Fruit fly (Drosophila melanogaster) whole organism, embryonic: Measurements from ENCODE around the gene CG7860.

Source experiments
- Bteb2 ChIP-seq: fragments of 200-800 bp; sonication (Bioruptor generic); optimal IDR thresholded peaks from 2 replicates; lab custom pipeline; 2016; ENCODE audit warnings: missing biosample characterization, missing genetic modification characterization
- CG10321 ChIP-seq: fragments of 200-800 bp; sonication (Bioruptor generic); IDR thresholded peaks from 2 replicates; pipeline ENCODE4 v1.3.6; 2022; ENCODE audit warnings: missing biosample characterization, missing genetic modification characterization
- CG10654 ChIP-seq: fragments of 200-800 bp; sonication (Bioruptor generic); optimal IDR thresholded peaks from 2 replicates; lab custom pipeline; 2016; ENCODE audit warnings: missing biosample characterization, missing genetic modification characterization
- CG10979 ChIP-seq: fragments of 200-800 bp; sonication (Bioruptor generic); optimal IDR thresholded peaks from 2 replicates; lab custom pipeline; 2018; ENCODE audit warnings: missing biosample characterization, mild to moderate bottlenecking, missing genetic modification characterization, moderate library complexity
- CG11696 ChIP-seq: fragments of 200-800 bp; sonication (Bioruptor generic); IDR thresholded peaks from 2 replicates; pipeline ENCODE4 v1.3.6; 2022; ENCODE audit warnings: missing biosample characterization, missing genetic modification characterization
- CG12104 ChIP-seq: fragments of 200-800 bp; sonication (Bioruptor generic); optimal IDR thresholded peaks from 3 replicates; lab custom pipeline; 2016; ENCODE audit warnings: missing biosample characterization, missing genetic modification characterization
- CG13287 ChIP-seq: fragments of 200-800 bp; sonication (Bioruptor generic); IDR thresholded peaks from 2 replicates; pipeline ENCODE4 v1.3.6; 2022; ENCODE audit warnings: missing biosample characterization, missing genetic modification characterization; ENCODE audit not compliant: partially characterized antibody
- CG13424 ChIP-seq: fragments of 200-800 bp; sonication (Bioruptor generic); optimal IDR thresholded peaks from 2 replicates; lab custom pipeline; 2019; ENCODE audit warnings: missing biosample characterization, mild to moderate bottlenecking, missing genetic modification characterization, moderate library complexity
- CG13894 ChIP-seq: fragments of 200-800 bp; sonication (Bioruptor generic); optimal IDR thresholded peaks from 3 replicates; lab custom pipeline; 2018; ENCODE audit warnings: missing biosample characterization, mild to moderate bottlenecking, missing genetic modification characterization, moderate library complexity
- CG15514 ChIP-seq: fragments of 200-800 bp; sonication (Bioruptor generic); optimal IDR thresholded peaks from 3 replicates; lab custom pipeline; 2017; ENCODE audit warnings: missing biosample characterization, missing genetic modification characterization, mild to moderate bottlenecking, moderate library complexity, missing genetic modification reagents
- CG17328 ChIP-seq: fragments of 200-800 bp; sonication (Bioruptor generic); IDR thresholded peaks from 2 replicates; pipeline ENCODE4 v1.3.6; 2022; ENCODE audit warnings: missing biosample characterization, missing genetic modification characterization
- CG1832 ChIP-seq: fragments of 200-800 bp; sonication (Bioruptor generic); optimal IDR thresholded peaks from 2 replicates; lab custom pipeline; 2017; ENCODE audit warnings: missing biosample characterization, mild to moderate bottlenecking, missing genetic modification characterization, inconsistent platforms
- CG2116 ChIP-seq: fragments of 200-800 bp; sonication (Bioruptor generic); optimal IDR thresholded peaks from 3 replicates; lab custom pipeline; 2018; ENCODE audit warnings: missing biosample characterization, mild to moderate bottlenecking, missing genetic modification characterization
- CG6254 ChIP-seq: fragments of 200-800 bp; sonication (Bioruptor generic); optimal IDR thresholded peaks from 3 replicates; lab custom pipeline; 2017; ENCODE audit warnings: mild to moderate bottlenecking, missing biosample characterization, missing genetic modification reagents, missing genetic modification characterization
- CG6791 ChIP-seq: fragments of 200-800 bp; sonication (Bioruptor generic); IDR thresholded peaks from 3 replicates; pipeline ENCODE4 v1.3.6; 2022; ENCODE audit warnings: missing biosample characterization, missing genetic modification characterization; ENCODE audit not compliant: partially characterized antibody
- CG6854 ChIP-seq: fragments of 200-800 bp; sonication (Bioruptor generic); optimal IDR thresholded peaks from 3 replicates; lab custom pipeline; 2017; ENCODE audit warnings: missing biosample characterization, mild to moderate bottlenecking, missing genetic modification characterization
- CG7357 ChIP-seq: fragments of 200-800 bp; sonication (Bioruptor generic); IDR thresholded peaks from 3 replicates; pipeline ENCODE4 v1.3.6; 2022; ENCODE audit warnings: missing biosample characterization, missing genetic modification characterization
- CG7786 ChIP-seq: fragments of 200-800 bp; sonication (Bioruptor generic); optimal IDR thresholded peaks from 2 replicates; lab custom pipeline; 2016; ENCODE audit warnings: missing biosample characterization, missing genetic modification characterization
- CG8388 ChIP-seq: fragments of 200-800 bp; sonication (Bioruptor generic); optimal IDR thresholded peaks from 2 replicates; lab custom pipeline; 2019; ENCODE audit warnings: missing biosample characterization, mild to moderate bottlenecking, missing genetic modification characterization, moderate library complexity
- CTCF ChIP-seq: fragments of 200-800 bp; sonication (Bioruptor generic); optimal IDR thresholded peaks from 2 replicates; lab custom pipeline; 2017; ENCODE audit warnings: missing biosample characterization, mild to moderate bottlenecking, missing genetic modification characterization, moderate library complexity
- Dbx ChIP-seq: fragments of 200-800 bp; sonication (Bioruptor generic); IDR thresholded peaks from 3 replicates; pipeline ENCODE4 v1.3.6; 2022; ENCODE audit warnings: missing biosample characterization, missing genetic modification characterization
- Deaf1 ChIP-seq: fragments of 200-800 bp; optimal IDR thresholded peaks from 3 replicates; lab custom pipeline; 2019; ENCODE audit warnings: missing biosample characterization, mild to moderate bottlenecking, missing genetic modification characterization, moderate library complexity
- Ets97D ChIP-seq: fragments of 200-800 bp; sonication (Bioruptor generic); optimal IDR thresholded peaks from 3 replicates; lab custom pipeline; 2016; ENCODE audit warnings: missing biosample characterization, missing genetic modification characterization
- Hand ChIP-seq: fragments of 200-800 bp; sonication (Bioruptor generic); optimal IDR thresholded peaks from 2 replicates; lab custom pipeline; 2017; ENCODE audit warnings: mild to moderate bottlenecking, missing biosample characterization, missing genetic modification reagents, missing genetic modification characterization
- NK7.1 ChIP-seq: fragments of 200-800 bp; sonication (Bioruptor generic); optimal IDR thresholded peaks from 3 replicates; lab custom pipeline; 2016; ENCODE audit warnings: missing biosample characterization, missing genetic modification characterization
- Sry-δ ChIP-seq: fragments of 200-800 bp; sonication (Bioruptor generic); optimal IDR thresholded peaks from 2 replicates; lab custom pipeline; 2016; ENCODE audit warnings: missing biosample characterization, missing genetic modification characterization
- az2 ChIP-seq: fragments of 200-800 bp; sonication (Bioruptor generic); optimal IDR thresholded peaks from 3 replicates; lab custom pipeline; 2016; ENCODE audit warnings: missing biosample characterization, missing genetic modification characterization
- bowl ChIP-seq: fragments of 200-800 bp; sonication (Bioruptor generic); IDR thresholded peaks from 2 replicates; pipeline ENCODE4 v1.3.6; 2022; ENCODE audit warnings: missing biosample characterization, missing genetic modification characterization
- br ChIP-seq: fragments of >200 bp; optimal IDR thresholded peaks from 2 replicates; lab custom pipeline; 2017
- cad ChIP-seq: fragments of >200 bp; optimal IDR thresholded peaks from 2 replicates; lab custom pipeline; 2017; ENCODE audit warnings: missing biosample characterization, missing genetic modification characterization
- chif ChIP-seq, 2 experiments: fragments of 200-800 bp; sonication (Bioruptor generic); optimal IDR thresholded peaks; 3 replicates each; lab custom pipeline; 2016; ENCODE audit warnings: missing biosample characterization in 2 of 2, missing genetic modification characterization in 2 of 2
- chinmo ChIP-seq: fragments of 200-800 bp; sonication (Bioruptor generic); IDR thresholded peaks from 4 replicates; pipeline ENCODE4 v1.3.6; 2022; ENCODE audit warnings: missing biosample characterization, missing genetic modification characterization; ENCODE audit not compliant: partially characterized antibody
- chm ChIP-seq: fragments of 200-800 bp; sonication (Bioruptor generic); IDR thresholded peaks from 2 replicates; pipeline ENCODE4 v1.3.6; 2022; ENCODE audit warnings: missing biosample characterization, missing genetic modification characterization
- dm ChIP-seq: fragments of 200-800 bp; sonication (Bioruptor generic); optimal IDR thresholded peaks from 3 replicates; lab custom pipeline; 2016; ENCODE audit warnings: missing biosample characterization, missing genetic modification characterization
- ewg ChIP-seq: fragments of 200-800 bp; sonication (Bioruptor generic); optimal IDR thresholded peaks from 3 replicates; lab custom pipeline; 2017; ENCODE audit warnings: mild to moderate bottlenecking, missing biosample characterization, missing genetic modification reagents, missing genetic modification characterization
- exex ChIP-seq: fragments of 200-800 bp; sonication (Bioruptor generic); optimal IDR thresholded peaks from 4 replicates; lab custom pipeline; 2018; ENCODE audit warnings: missing biosample characterization, mild to moderate bottlenecking, missing genetic modification characterization, moderate library complexity
- eyg ChIP-seq: fragments of 200-800 bp; sonication (Bioruptor generic); optimal IDR thresholded peaks from 3 replicates; lab custom pipeline; 2016; ENCODE audit warnings: missing biosample characterization, missing genetic modification characterization
- fd3F ChIP-seq: fragments of 200-800 bp; sonication (Bioruptor generic); optimal IDR thresholded peaks from 2 replicates; lab custom pipeline; 2018; ENCODE audit warnings: missing biosample characterization, mild to moderate bottlenecking, missing genetic modification characterization, moderate library complexity
- gcm ChIP-seq: fragments of 200-800 bp; sonication (Bioruptor generic); optimal IDR thresholded peaks from 2 replicates; lab custom pipeline; 2019; ENCODE audit warnings: missing biosample characterization, mild to moderate bottlenecking, missing genetic modification characterization, moderate library complexity
- gt ChIP-seq: fragments of 200-800 bp; sonication (Bioruptor generic); IDR thresholded peaks from 2 replicates; pipeline ENCODE4 v1.3.6; 2022; ENCODE audit warnings: missing biosample characterization, missing genetic modification characterization
- h ChIP-seq: fragments of >200 bp; optimal IDR thresholded peaks from 2 replicates; lab custom pipeline; 2017
- ind ChIP-seq: fragments of 200-800 bp; sonication (Bioruptor generic); optimal IDR thresholded peaks from 3 replicates; lab custom pipeline; 2016; ENCODE audit warnings: missing biosample characterization, missing genetic modification characterization
- jumu ChIP-seq: fragments of 200-800 bp; sonication (Bioruptor generic); optimal IDR thresholded peaks from 3 replicates; lab custom pipeline; 2016; ENCODE audit warnings: missing biosample characterization, missing genetic modification characterization
- maf-S ChIP-seq: fragments of 200-800 bp; sonication (Bioruptor generic); optimal IDR thresholded peaks from 2 replicates; lab custom pipeline; 2016; ENCODE audit warnings: missing biosample characterization, missing genetic modification characterization
- nerfin-1 ChIP-seq: fragments of 200-800 bp; sonication (Bioruptor generic); optimal IDR thresholded peaks from 3 replicates; lab custom pipeline; 2019; ENCODE audit warnings: missing biosample characterization, mild to moderate bottlenecking, missing genetic modification characterization, moderate library complexity
- nerfin-2 ChIP-seq: fragments of 200-800 bp; sonication (Bioruptor generic); IDR thresholded peaks from 2 replicates; pipeline ENCODE4 v1.3.6; 2022; ENCODE audit warnings: missing biosample characterization, missing genetic modification characterization; ENCODE audit not compliant: partially characterized antibody
- onecut ChIP-seq: fragments of 200-800 bp; sonication (Bioruptor generic); IDR thresholded peaks from 2 replicates; pipeline ENCODE4 v1.3.6; 2022; ENCODE audit warnings: missing biosample characterization, missing genetic modification characterization
- sug ChIP-seq: fragments of 200-800 bp; optimal IDR thresholded peaks from 2 replicates; lab custom pipeline; 2019; ENCODE audit warnings: missing biosample characterization, mild to moderate bottlenecking, missing genetic modification characterization, moderate library complexity
- tio ChIP-seq: fragments of 200-800 bp; sonication (Bioruptor generic); optimal IDR thresholded peaks from 2 replicates; lab custom pipeline; 2017; ENCODE audit warnings: missing biosample characterization, missing genetic modification characterization, inconsistent platforms
- trh ChIP-seq: fragments of 200-800 bp; sonication (Bioruptor generic); optimal IDR thresholded peaks from 2 replicates; lab custom pipeline; 2016; ENCODE audit warnings: missing biosample characterization, missing genetic modification characterization
- ttk ChIP-seq: fragments of 200-800 bp; sonication (Bioruptor generic); IDR thresholded peaks from 2 replicates; pipeline ENCODE4 v2.1.2; 2022; ENCODE audit warnings: missing biosample characterization, missing genetic modification characterization

The CG7860 gene

dm6 chrX:15579579-15579978 lies 10.8 kb downstream of the CG7860 start (continued):
- peak; percentile 84 for TF ChIP-seq eyg (GFP tag; lab: Kevin White, UChicago)
- peak; percentile 79 for TF ChIP-seq CG6854 (GFP tag; lab: Kevin White, UChicago)
- TF ChIP-seq CTCF (GFP tag; lab: Kevin White, UChicago) = peak; percentile 28
- no peak for TF ChIP-seq CG1832 (GFP tag; lab: Kevin White, UChicago)
- TF ChIP-seq chm = peak; percentile 91
- TF ChIP-seq tio (GFP tag; lab: Kevin White, UChicago) = no peak
- TF ChIP-seq fd3F = peak; percentile 89
- TF ChIP-seq gcm = peak; percentile 75
- peak; percentile 93 for TF ChIP-seq CG17328
- no peak for TF ChIP-seq CG6791 (GFP tag; lab: Robert Waterston, UW)
- TF ChIP-seq cad (GFP tag; lab: Kevin White, UChicago) = no peak
- TF ChIP-seq Deaf1 = peak; percentile 65

DNA sequence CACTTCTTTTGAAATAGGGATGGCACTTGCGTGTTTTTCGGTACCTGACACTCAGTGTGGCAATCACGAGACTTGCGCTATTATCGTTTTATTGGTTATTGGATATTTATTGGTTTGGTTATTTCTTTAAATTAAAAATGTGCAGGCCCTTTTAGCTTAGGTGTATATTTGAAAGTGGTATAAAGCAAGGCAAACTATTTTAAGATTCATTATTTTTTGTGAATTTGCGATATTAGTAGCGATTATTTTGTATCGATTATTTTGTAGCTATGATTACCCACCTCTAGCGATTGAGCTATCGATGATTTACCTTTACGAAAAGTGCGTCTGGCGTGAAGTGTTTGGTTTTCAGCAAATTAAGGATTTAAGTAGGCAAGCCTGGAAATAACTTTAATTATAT lies 14.1 kb downstream of the CG7860 start, which contains the start of the genes CG9215 and CG8097:
CG9215 (minus strand) TSS at position 22 of the 400 bp plus-strand sequence.
CG8097 (plus strand) TSS at position 307 of the 400 bp plus-strand sequence.
- TF ChIP-seq bowl (GFP tag; lab: Robert Waterston, UW) = no peak
- no peak for TF ChIP-seq Hand (GFP tag; lab: Kevin White, UChicago)
- TF ChIP-seq NK7.1 (GFP tag; lab: Kevin White, UChicago) = no peak
- no peak for TF ChIP-seq h (lab: Kevin White, UChicago)
- no peak for TF ChIP-seq cad (GFP tag; lab: Kevin White, UChicago)
- TF ChIP-seq CG1832 (GFP tag; lab: Kevin White, UChicago) = no peak
- TF ChIP-seq CG13287 = peak; percentile 96
- TF ChIP-seq CG6791 (GFP tag; lab: Robert Waterston, UW) = peak; percentile 87
- no peak for TF ChIP-seq exex (tag; lab: Kevin White, UChicago)
- peak; percentile 34; the same call in 1 of the 4 replicates for TF ChIP-seq chinmo (GFP tag; lab: Robert Waterston, UW)
- peak; percentile 28 for TF ChIP-seq ewg (GFP tag; lab: Kevin White, UChicago)
- peak; percentile 5 for TF ChIP-seq jumu (GFP tag; lab: Kevin White, UChicago)
- TF ChIP-seq Sry-δ (GFP tag; lab: Kevin White, UChicago) = peak; percentile 98
- no peak for TF ChIP-seq CG10321 (GFP tag; lab: Robert Waterston, UW)
- peak; percentile 41 for TF ChIP-seq CG7786
- peak; percentile 61 for TF ChIP-seq CG15514 (GFP tag; lab: Kevin White, UChicago)
- peak in 1 of 2 experiments; percentile 5 for TF ChIP-seq chif (GFP tag; optimal IDR thresholded peaks at IDR 0.05; lab: Kevin White, UChicago)
- no peak for TF ChIP-seq CG13894 (tag; lab: Kevin White, UChicago)
- no peak for TF ChIP-seq br (lab: Kevin White, UChicago)
- no peak for TF ChIP-seq CG7357 (GFP tag; lab: Robert Waterston, UW)
- peak; percentile 18 for TF ChIP-seq az2 (GFP tag; lab: Kevin White, UChicago)
- TF ChIP-seq CG12104 = peak; percentile 2
- TF ChIP-seq nerfin-1 (tag; lab: Kevin White, UChicago) = peak; percentile 2
- peak; percentile 12 for TF ChIP-seq CG10654 (GFP tag; lab: Kevin White, UChicago)
- peak; percentile 8 for TF ChIP-seq CG8388 (GFP tag; lab: Kevin White, UChicago)
- TF ChIP-seq sug (tag; lab: Kevin White, UChicago) = peak; percentile 71
- TF ChIP-seq ttk = no peak
- TF ChIP-seq CG2116 (GFP tag; lab: Kevin White, UChicago) = peak; percentile 76
- peak; percentile 30 for TF ChIP-seq ind (GFP tag; lab: Kevin White, UChicago)
- TF ChIP-seq maf-S (GFP tag; lab: Kevin White, UChicago) = peak; percentile 39
- TF ChIP-seq trh = no peak
- TF ChIP-seq CG6254 = no peak
- peak; percentile 63 for TF ChIP-seq dm (GFP tag; lab: Kevin White, UChicago)
- TF ChIP-seq CG10979 (tag; lab: Kevin White, UChicago) = peak; percentile 32
- 0 out of 3 replicates have a peak, but pooled peaks have one; percentile 15 for TF ChIP-seq Dbx
- no peak for TF ChIP-seq CG11696 (GFP tag; lab: Robert Waterston, UW)
- TF ChIP-seq nerfin-2 = peak; percentile 94
- TF ChIP-seq onecut (GFP tag; lab: Robert Waterston, UW) = no peak
- no peak for TF ChIP-seq gt
- peak; percentile 50 for TF ChIP-seq CG13424 (tag; lab: Kevin White, UChicago)
- peak; percentile 39 for TF ChIP-seq Bteb2
- TF ChIP-seq Ets97D (GFP tag; lab: Kevin White, UChicago) = peak; percentile 51
